Worm (Caenorhabditis elegans) whole organism, dauer: ENCODE data around the gene F28B1.9.

Source experiments
- unc-62 ChIP-seq: sonication (generic microtip); optimal IDR thresholded peaks from 2 replicates; lab custom pipeline; 2017; ENCODE audit warnings: missing biosample characterization, missing genetic modification reagents, missing genetic modification characterization

Gene F28B1.9

ce11 chrV:17061585-17061984 lies at the start of gene F28B1.9:
F28B1.9 (plus strand) TSS chrV:17061885.
- TF ChIP-seq unc-62 (GFP tag; lab: Kevin White, UChicago) = no peak

DNA sequence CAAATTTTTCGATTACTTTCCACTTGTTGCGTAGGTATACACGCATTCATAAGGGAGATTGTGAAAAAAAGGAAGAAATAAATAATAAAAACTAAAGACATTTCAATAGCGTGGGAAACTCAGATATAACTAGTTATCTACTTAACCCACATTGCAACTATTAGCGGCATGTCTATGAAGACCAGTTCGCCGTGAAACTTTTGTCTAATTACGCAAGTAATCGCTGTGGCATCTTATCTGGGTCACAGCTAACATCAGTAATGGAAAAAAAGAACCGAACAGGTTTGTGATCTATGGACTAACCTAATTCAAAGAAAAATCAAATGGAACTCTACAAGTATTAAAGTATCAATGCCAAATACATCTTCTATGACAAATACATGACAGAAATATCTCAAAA lies 48.5 kb upstream of the F28B1.9 start, which contains the start of gene clec-241:
Gene clec-241, minus strand, starts transcription at position 101 of the 400 bp plus-strand sequence.
- no peak for TF ChIP-seq unc-62 (GFP tag; lab: Kevin White, UChicago)

- TF ChIP-seq unc-62 (GFP tag; lab: Kevin White, UChicago) = no peak
These were observed 47.6 kb upstream of the F28B1.9 start, which contains the start of gene clc-13 for ce11 chrV:17014050-17014449. clc-13 (plus strand) TSS chrV:17014408.

DNA sequence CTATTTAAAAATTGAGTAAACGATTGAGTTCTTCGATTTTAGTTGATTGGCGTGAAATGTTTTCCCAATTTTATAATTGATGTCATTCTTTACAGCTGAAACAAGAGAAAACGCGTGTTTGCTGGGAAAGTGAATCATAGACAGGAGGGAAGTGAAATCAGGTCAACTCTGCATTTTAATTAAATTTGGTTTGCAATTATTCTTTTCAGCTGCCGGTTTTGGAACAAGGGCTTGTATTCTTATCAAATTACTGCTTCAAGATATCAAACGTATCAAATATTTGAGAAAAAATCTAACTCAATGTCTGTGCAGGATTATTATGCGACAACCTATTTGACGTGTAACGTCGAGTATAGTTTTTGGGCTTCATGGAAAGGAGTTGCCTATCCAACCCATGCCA lies 44.9 kb upstream of the F28B1.9 start, which contains the start of gene srh-97:
Gene srh-97, plus strand, starts transcription at position 301 of the 400 bp plus-strand sequence.
- no peak for TF ChIP-seq unc-62 (GFP tag; lab: Kevin White, UChicago)

DNA sequence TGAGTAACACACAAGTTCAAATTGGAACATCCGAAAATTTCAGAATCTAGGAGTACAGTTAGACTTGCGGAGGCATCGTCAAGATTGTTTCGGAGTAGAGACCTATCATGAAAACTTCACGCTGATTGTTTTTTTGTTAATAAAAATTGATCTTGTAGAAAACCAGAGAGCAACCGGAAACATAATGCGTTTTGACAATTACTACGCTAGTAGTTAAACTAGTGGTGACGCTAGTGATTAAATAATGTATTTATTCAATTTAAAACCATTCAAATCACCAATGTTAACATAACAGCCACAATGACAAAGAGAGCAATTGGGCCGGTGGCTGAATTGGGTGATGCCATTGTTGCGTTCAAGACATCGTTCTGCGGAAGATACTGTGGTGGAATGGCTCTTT lies 42.0 kb upstream of the F28B1.9 start, which contains the start of gene F49H6.17:
Gene F49H6.17, plus strand, starts transcription at position 301 of the 400 bp plus-strand sequence.
- no peak for TF ChIP-seq unc-62 (GFP tag; lab: Kevin White, UChicago)

ce11 chrV:17021361-17021760 lies 40.3 kb upstream of the F28B1.9 start, which contains the start of gene F49H6.12:
F49H6.12 (minus strand) TSS chrV:17021461.
- no peak for TF ChIP-seq unc-62 (GFP tag; lab: Kevin White, UChicago)

DNA sequence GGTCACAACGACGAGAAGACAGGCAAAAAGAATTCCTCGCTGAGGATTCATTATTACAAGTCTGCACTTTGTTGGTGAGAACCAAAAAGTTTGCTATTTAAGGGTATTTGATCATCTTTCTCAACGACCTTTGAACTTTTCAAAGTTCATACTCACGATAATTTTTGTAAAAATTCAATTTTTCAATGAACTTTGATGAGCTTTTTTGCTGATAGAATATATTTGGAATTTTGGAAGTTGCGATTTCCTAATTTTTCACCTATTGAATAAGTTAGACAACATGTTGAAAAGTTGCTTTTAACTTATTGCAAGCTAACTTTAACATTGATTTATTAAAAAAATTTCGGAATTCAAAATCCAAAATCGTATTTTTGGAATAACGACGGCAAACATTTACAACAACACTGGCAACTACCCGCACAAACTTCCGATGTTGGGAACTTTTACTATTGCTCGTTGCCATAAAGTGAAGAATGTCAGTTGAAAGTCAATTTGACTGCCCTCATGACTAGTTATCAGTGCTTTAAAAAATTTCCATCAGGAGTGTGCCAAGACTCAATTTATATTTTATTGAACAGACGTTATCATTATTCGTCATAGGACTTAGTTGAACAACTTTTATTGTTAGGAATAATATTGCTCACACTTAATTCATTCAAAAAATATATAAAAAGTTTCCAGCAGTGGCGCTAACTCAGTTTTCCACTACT lies 38.9 kb upstream of the F28B1.9 start, which contains the start of the genes F49H6.8 and F49H6.5:
Gene F49H6.8, minus strand, starts transcription at position 51 of the 710 bp plus-strand sequence.
Gene F49H6.5, plus strand, starts transcription at position 629 of the 710 bp plus-strand sequence.
- TF ChIP-seq unc-62 (GFP tag; lab: Kevin White, UChicago) = no peak

DNA sequence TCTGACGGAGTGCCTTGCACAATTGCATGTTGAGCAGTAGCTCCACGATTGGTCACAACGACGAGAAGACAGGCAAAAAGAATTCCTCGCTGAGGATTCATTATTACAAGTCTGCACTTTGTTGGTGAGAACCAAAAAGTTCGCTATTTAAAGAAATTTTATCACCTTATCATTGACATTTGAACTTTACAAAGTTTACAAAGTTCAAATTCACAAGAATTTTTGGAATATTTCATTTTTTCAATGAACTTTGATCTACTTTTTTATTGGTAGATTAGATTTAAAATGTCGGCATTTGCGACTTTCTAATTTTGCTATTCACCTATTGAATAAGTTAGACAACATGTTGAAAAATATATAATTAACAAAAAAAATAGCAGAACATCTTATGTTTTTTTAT lies 35.4 kb upstream of the F28B1.9 start, which contains the start of gene F49H6.15:
Gene F49H6.15, minus strand, starts transcription at position 101 of the 400 bp plus-strand sequence.
- TF ChIP-seq unc-62 (GFP tag; lab: Kevin White, UChicago) = no peak

DNA sequence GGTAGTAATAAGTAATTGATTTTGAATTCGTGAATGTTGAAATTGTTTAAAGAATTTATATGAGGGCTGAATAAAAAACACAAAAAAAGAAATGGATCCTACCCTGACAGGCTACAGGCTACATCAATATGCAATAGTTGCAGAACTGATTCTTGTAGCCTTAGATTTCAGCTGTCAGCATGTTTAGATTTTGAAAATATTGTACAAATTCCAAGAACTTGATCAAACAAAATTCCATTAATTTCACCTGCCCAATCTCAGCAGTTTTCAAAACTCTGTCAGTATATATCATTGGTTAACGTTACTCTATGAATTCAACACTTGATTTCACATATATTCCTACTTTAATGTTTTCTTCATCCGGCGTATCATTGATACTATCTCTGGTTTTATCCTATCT lies 31.3 kb upstream of the F28B1.9 start:
- TF ChIP-seq unc-62 (GFP tag; lab: Kevin White, UChicago) = no peak

DNA sequence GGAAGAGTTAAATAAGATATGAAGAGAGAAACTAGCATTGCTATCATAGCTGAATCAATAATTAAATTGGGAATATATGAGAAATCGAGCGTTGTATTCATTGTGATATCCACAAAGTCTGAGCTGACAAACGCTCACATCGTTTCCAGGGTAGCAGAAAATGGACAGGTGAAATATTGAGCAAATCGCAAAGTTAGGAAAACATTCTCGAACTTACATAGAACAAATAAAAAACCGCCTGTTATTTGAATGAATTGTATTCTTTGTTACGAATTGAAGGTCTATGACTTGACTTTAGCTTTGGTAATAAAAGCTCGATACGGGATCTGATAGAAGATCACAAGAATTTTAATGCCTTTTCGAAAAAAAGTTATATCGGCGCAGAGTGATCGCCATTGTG lies 25.8 kb upstream of the F28B1.9 start, which contains the start of gene srz-94:
Gene srz-94, minus strand, starts transcription at position 101 of the 400 bp plus-strand sequence.
- TF ChIP-seq unc-62 (GFP tag; lab: Kevin White, UChicago) = no peak

DNA sequence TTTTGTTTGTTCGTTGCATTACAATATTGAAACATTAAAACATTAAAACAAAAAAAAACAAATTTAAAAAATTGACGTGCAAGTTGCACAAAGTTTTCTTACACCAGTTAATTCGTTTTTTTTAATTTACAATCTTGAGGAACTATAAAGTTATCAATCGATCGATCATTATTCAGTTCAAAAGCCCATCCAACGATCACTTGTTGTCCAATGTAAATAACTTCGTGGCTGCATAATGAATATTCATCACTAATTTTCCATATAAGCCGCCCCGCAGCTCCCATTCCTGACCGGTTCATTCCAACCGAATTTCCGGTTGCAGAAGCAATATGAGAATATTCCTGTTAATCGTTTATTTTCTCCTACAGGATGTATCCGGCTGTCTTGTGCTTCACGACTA lies 19.4 kb upstream of the F28B1.9 start, which contains the start of gene hpo-33:
Gene hpo-33, plus strand, starts transcription at position 301 of the 400 bp plus-strand sequence.
- no peak for TF ChIP-seq unc-62 (GFP tag; lab: Kevin White, UChicago)

DNA sequence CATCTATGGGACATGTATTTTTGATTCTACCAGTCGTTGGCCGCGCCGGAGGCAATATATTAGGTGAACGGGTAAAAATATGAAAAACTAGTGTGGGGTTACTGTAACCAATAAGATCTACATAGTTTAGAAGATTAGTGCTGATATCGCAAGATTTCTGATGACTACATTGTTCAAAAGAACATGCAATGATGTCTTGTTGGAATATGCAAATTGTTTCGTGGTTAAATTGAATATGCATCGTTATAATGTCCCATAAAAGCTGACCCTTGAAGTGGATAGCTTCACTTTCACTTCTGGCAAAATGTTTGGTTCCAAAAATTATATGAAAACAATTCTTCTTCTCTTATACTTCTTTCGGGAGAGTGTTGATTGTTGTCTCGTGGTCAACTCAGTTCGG lies 17.2 kb upstream of the F28B1.9 start, which contains the start of gene F28B1.2:
Gene F28B1.2, plus strand, starts transcription at position 301 of the 400 bp plus-strand sequence.
- TF ChIP-seq unc-62 (GFP tag; lab: Kevin White, UChicago) = no peak

ce11 chrV:17059987-17060386 lies 1.7 kb upstream of the F28B1.9 start, which contains the start of gene sri-66:
sri-66 (plus strand) TSS chrV:17060287.
- TF ChIP-seq unc-62 (GFP tag; lab: Kevin White, UChicago) = no peak

ce11 chrV:17064676-17065075 lies 3.0 kb downstream of the F28B1.9 start, which contains the start of gene srh-255:
srh-255 (plus strand) TSS chrV:17064976.
- no peak for TF ChIP-seq unc-62 (GFP tag; lab: Kevin White, UChicago)

ce11 chrV:17066634-17067033 lies 4.9 kb downstream of the F28B1.9 start:
- TF ChIP-seq unc-62 (GFP tag; lab: Kevin White, UChicago) = no peak

ce11 chrV:17068839-17069238 lies 7.2 kb downstream of the F28B1.9 start, which contains the start of gene T05E12.8:
T05E12.8 (plus strand) TSS chrV:17069139.
- no peak for TF ChIP-seq unc-62 (GFP tag; lab: Kevin White, UChicago)
